Worm (Caenorhabditis elegans): ENCODE data around the gene F52G3.7.

DNA sequence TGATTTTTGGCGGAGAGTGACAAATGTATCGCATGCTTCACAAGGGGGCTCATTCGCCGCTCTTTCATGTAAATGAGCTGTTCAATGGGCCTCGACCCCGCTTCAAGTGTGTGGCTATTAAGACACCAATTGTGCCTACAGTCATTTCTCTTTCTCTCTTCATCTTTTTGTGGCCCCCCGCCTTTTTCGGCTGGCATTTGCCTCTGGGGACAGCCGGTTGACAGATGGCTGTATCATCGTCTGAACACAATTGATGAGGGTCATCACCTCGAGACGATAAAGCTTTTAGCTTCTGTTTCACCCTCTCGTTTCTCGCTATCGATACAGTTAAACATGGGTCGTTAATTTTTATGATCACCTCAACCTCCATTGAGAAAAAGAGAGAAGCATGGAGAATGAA, 24.6 kb downstream of the F52G3.7 start:
- no peak for TF ChIP-seq pqm-1 (tag; optimal IDR thresholded peaks at IDR 0.05)
- no peak for TF ChIP-seq zag-1 (tag; optimal IDR thresholded peaks at IDR 0.05)
- no peak for TF ChIP-seq fos-1 (tag; optimal IDR thresholded peaks at IDR 0.05)
- TF ChIP-seq ztf-11 (tag; optimal IDR thresholded peaks at IDR 0.05), result no peak
- TF ChIP-seq nhr-28 (tag; optimal IDR thresholded peaks at IDR 0.05), result no peak
- no peak for TF ChIP-seq egl-27 (tag; optimal IDR thresholded peaks at IDR 0.05)
- TF ChIP-seq snpc-4 (tag; optimal IDR thresholded peaks at IDR 0.05), result no peak
- no peak for TF ChIP-seq jun-1 (tag; optimal IDR thresholded peaks at IDR 0.05)
- no peak for TF ChIP-seq elt-1 (tag; optimal IDR thresholded peaks at IDR 0.05)
- no peak for TF ChIP-seq ZK546.5 (tag; optimal IDR thresholded peaks at IDR 0.05)
